Worm (Caenorhabditis elegans) whole organism, late embryonic: ENCODE results near the gene C11H1.5.

Source experiments
- T23F11.4 ChIP-seq: fragments of 200-800 bp; sonication (Bioruptor generic); optimal IDR thresholded peaks from 2 replicates; lab custom pipeline; 2018; ENCODE audit warnings: mild to moderate bottlenecking, missing genetic modification characterization, missing compliant biosample characterization
- ceh-14 ChIP-seq: sonication (generic microtip); optimal IDR thresholded peaks from 2 replicates; lab custom pipeline; 2016; ENCODE audit warnings: missing genotype, missing genetic modification characterization, missing compliant biosample characterization
- ceh-45 ChIP-seq: fragments of 200-800 bp; sonication (Bioruptor generic); IDR thresholded peaks from 2 replicates; pipeline ENCODE4 v1.3.6; 2022; ENCODE audit warnings: missing genetic modification reagents, missing genetic modification characterization, missing compliant biosample characterization
- ceh-6 ChIP-seq: fragments of 200-800 bp; sonication (Bioruptor generic); optimal IDR thresholded peaks from 2 replicates; lab custom pipeline; 2018; ENCODE audit warnings: mild to moderate bottlenecking, missing genetic modification characterization, missing compliant biosample characterization
- dmd-4 ChIP-seq: sonication (generic microtip); optimal IDR thresholded peaks from 2 replicates; lab custom pipeline; 2016; ENCODE audit warnings: borderline replicate concordance, missing genetic modification characterization, missing compliant biosample characterization
- elt-2 ChIP-seq: sonication (generic microtip); optimal IDR thresholded peaks from 2 replicates; lab custom pipeline; 2016; ENCODE audit warnings: missing genetic modification reagents, missing genetic modification characterization, missing compliant biosample characterization
- hlh-15 ChIP-seq: sonication (generic microtip); optimal IDR thresholded peaks from 2 replicates; lab custom pipeline; 2016; ENCODE audit warnings: missing genetic modification characterization, missing compliant biosample characterization
- nhr-232 ChIP-seq: sonication (generic microtip); optimal IDR thresholded peaks from 2 replicates; lab custom pipeline; 2016; ENCODE audit warnings: missing genetic modification characterization, missing compliant biosample characterization
- pag-3 ChIP-seq: sonication (generic microtip); optimal IDR thresholded peaks from 2 replicates; lab custom pipeline; 2016; ENCODE audit warnings: missing compliant biosample characterization, missing genetic modification characterization, borderline replicate concordance
- pha-4 ChIP-seq: fragments of 150-350 bp; optimal IDR thresholded peaks from 2 replicates; lab custom pipeline; 2018; ENCODE audit warnings: missing biosample characterization, missing genetic modification reagents, missing genetic modification characterization

- TF ChIP-seq pag-3 (tag; lab: Kevin White, UChicago) = no peak
- TF ChIP-seq dmd-4 = no peak
- no peak for TF ChIP-seq pha-4
- no peak for TF ChIP-seq nhr-232 (tag; lab: Kevin White, UChicago)
- TF ChIP-seq hlh-15 = no peak
- TF ChIP-seq ceh-45 (GFP tag; lab: Robert Waterston, UW) = no peak
- TF ChIP-seq elt-2 = no peak
- no peak for TF ChIP-seq ceh-14 (tag; lab: Kevin White, UChicago)
- no peak for TF ChIP-seq ceh-6 (GFP tag; lab: Kevin White, UChicago)
- TF ChIP-seq T23F11.4 (GFP tag; lab: Kevin White, UChicago) = no peak
These were observed 23.6 kb upstream of the C11H1.5 start for ce11 chrX:14326578-14326977.
